In genomic region chrX:18678876-18679275, dm6 we compare ENCODE assay signal across 1 fruit fly cellular context.
TF ChIP-seq lines count a peak whose summit lies in the region.

No protein-coding gene starts in this region.

TF ChIP-seq in whole organism, prepupa, 60 proteins besides CTCF, POLR2A, EP300 and RAD21 (continued from another document):
- TF ChIP-seq CG6792 (GFP tag; optimal IDR thresholded peaks at IDR 0.05; lab: Kevin White, UChicago), result peak; percentile 37
- peak; percentile 27 for TF ChIP-seq esn (GFP tag; optimal IDR thresholded peaks at IDR 0.05; lab: Kevin White, UChicago)
- no peak for TF ChIP-seq spab (GFP tag; optimal IDR thresholded peaks at IDR 0.05; lab: Kevin White, UChicago)
- no peak for TF ChIP-seq CG11294 (GFP tag; IDR thresholded peaks at IDR 0.05; lab: Robert Waterston, UW)
- TF ChIP-seq Hr38 (GFP tag; optimal IDR thresholded peaks at IDR 0.05; lab: Kevin White, UChicago), result no peak
- peak; percentile 7 for TF ChIP-seq Sox102F (GFP tag; optimal IDR thresholded peaks at IDR 0.05; lab: Kevin White, UChicago)
- no peak for TF ChIP-seq fd59A (GFP tag; optimal IDR thresholded peaks at IDR 0.05; lab: Kevin White, UChicago)
- TF ChIP-seq CG10631 (GFP tag; optimal IDR thresholded peaks at IDR 0.05; lab: Kevin White, UChicago), result peak; percentile 29
- TF ChIP-seq CG11902 (GFP tag; optimal IDR thresholded peaks at IDR 0.05; lab: Kevin White, UChicago), result peak; percentile 5
- TF ChIP-seq Ets96B (tag; optimal IDR thresholded peaks at IDR 0.05; lab: Kevin White, UChicago), result no peak
- TF ChIP-seq CG3032 (tag; optimal IDR thresholded peaks at IDR 0.05; lab: Kevin White, UChicago), result no peak
- no peak for TF ChIP-seq CG11762 (GFP tag; optimal IDR thresholded peaks at IDR 0.05; lab: Kevin White, UChicago; ENCODE audit: insufficient read depth)
- peak; percentile 4 for TF ChIP-seq dac (GFP tag; optimal IDR thresholded peaks at IDR 0.05; lab: Kevin White, UChicago)
- TF ChIP-seq Hr39 (GFP tag; optimal IDR thresholded peaks at IDR 0.05; lab: Kevin White, UChicago), result no peak
- TF ChIP-seq Eip75B (GFP tag; optimal IDR thresholded peaks at IDR 0.05; lab: Kevin White, UChicago), result peak; percentile 19
- peak; percentile 31 for TF ChIP-seq CG6276 (GFP tag; optimal IDR thresholded peaks at IDR 0.05; lab: Kevin White, UChicago)
- TF ChIP-seq Smox (GFP tag; optimal IDR thresholded peaks at IDR 0.05; lab: Kevin White, UChicago), result peak; percentile 10
- no peak for TF ChIP-seq vri (GFP tag; optimal IDR thresholded peaks at IDR 0.05; lab: Kevin White, UChicago)
- peak; percentile 34 for TF ChIP-seq acj6 (GFP tag; optimal IDR thresholded peaks at IDR 0.05; lab: Kevin White, UChicago)
- peak; percentile 15 for TF ChIP-seq CG34406 (GFP tag; optimal IDR thresholded peaks at IDR 0.05; lab: Kevin White, UChicago)
- peak; percentile 36 for TF ChIP-seq OdsH (GFP tag; optimal IDR thresholded peaks at IDR 0.05; lab: Kevin White, UChicago)
- TF ChIP-seq salr (GFP tag; optimal IDR thresholded peaks at IDR 0.05; lab: Kevin White, UChicago), result no peak
- TF ChIP-seq fd85E (GFP tag; optimal IDR thresholded peaks at IDR 0.05; lab: Kevin White, UChicago), result no peak
- peak; percentile 73 for TF ChIP-seq Eip78C (GFP tag; lab: Kevin White, UChicago)
- TF ChIP-seq lz (GFP tag; optimal IDR thresholded peaks at IDR 0.05; lab: Kevin White, UChicago), result no peak
- no peak for TF ChIP-seq CG6854 (GFP tag; optimal IDR thresholded peaks at IDR 0.05; lab: Kevin White, UChicago)
TF ChIP-seq in whole organism, prepupa: peak in this region for 31.
